Fruit fly (Drosophila melanogaster) whole organism, embryonic: ENCODE data around the gene CG2865.

Experiments used
- CG10274 ChIP-seq: fragments of 200-800 bp; sonication (Bioruptor generic); optimal IDR thresholded peaks from 3 replicates; lab custom pipeline; 2017; ENCODE audit warnings: missing biosample characterization, mild to moderate bottlenecking, missing genetic modification characterization
- CG10462 ChIP-seq: fragments of 200-800 bp; sonication (Bioruptor generic); optimal IDR thresholded peaks from 2 replicates; lab custom pipeline; 2016; ENCODE audit warnings: missing biosample characterization, missing genetic modification characterization
- CG10654 ChIP-seq: fragments of 200-800 bp; sonication (Bioruptor generic); optimal IDR thresholded peaks from 2 replicates; lab custom pipeline; 2016; ENCODE audit warnings: missing biosample characterization, missing genetic modification characterization
- CG12155 ChIP-seq: fragments of 200-800 bp; sonication (Bioruptor generic); optimal IDR thresholded peaks from 3 replicates; lab custom pipeline; 2016; ENCODE audit warnings: missing biosample characterization, missing genetic modification characterization
- CG1233 ChIP-seq: fragments of 200-800 bp; sonication (Bioruptor generic); optimal IDR thresholded peaks from 4 replicates; lab custom pipeline; 2018; ENCODE audit warnings: missing biosample characterization, mild to moderate bottlenecking, missing genetic modification characterization
- CG15479 ChIP-seq: fragments of 200-800 bp; sonication (Bioruptor generic); optimal IDR thresholded peaks from 3 replicates; lab custom pipeline; 2019; ENCODE audit warnings: missing biosample characterization, mild to moderate bottlenecking, missing genetic modification characterization, moderate library complexity
- CG17328 ChIP-seq: fragments of 200-800 bp; sonication (Bioruptor generic); IDR thresholded peaks from 2 replicates; pipeline ENCODE4 v1.3.6; 2022; ENCODE audit warnings: missing biosample characterization, missing genetic modification characterization
- CG18476 ChIP-seq: fragments of 200-800 bp; sonication (Bioruptor generic); optimal IDR thresholded peaks from 2 replicates; lab custom pipeline; 2016; ENCODE audit warnings: missing biosample characterization, mild to moderate bottlenecking, missing genetic modification characterization
- CG2116 ChIP-seq: fragments of 200-800 bp; sonication (Bioruptor generic); optimal IDR thresholded peaks from 3 replicates; lab custom pipeline; 2018; ENCODE audit warnings: missing biosample characterization, mild to moderate bottlenecking, missing genetic modification characterization
- CG2889 ChIP-seq: fragments of 200-800 bp; sonication (Bioruptor generic); IDR thresholded peaks from 3 replicates; pipeline ENCODE4 v1.3.6; 2022; ENCODE audit warnings: missing biosample characterization, missing genetic modification characterization
- CG3163 ChIP-seq: fragments of 200-800 bp; sonication (Bioruptor generic); optimal IDR thresholded peaks from 3 replicates; lab custom pipeline; 2016; ENCODE audit warnings: missing biosample characterization, missing genetic modification characterization
- CG4360 ChIP-seq: fragments of 200-800 bp; sonication (Bioruptor generic); IDR thresholded peaks from 2 replicates; pipeline ENCODE4 v1.3.6; 2022; ENCODE audit warnings: missing biosample characterization, missing genetic modification characterization
- CG5180 ChIP-seq: fragments of 200-800 bp; sonication (Bioruptor generic); optimal IDR thresholded peaks from 3 replicates; lab custom pipeline; 2017; ENCODE audit warnings: missing biosample characterization, missing genetic modification characterization, mild to moderate bottlenecking, moderate library complexity, missing genetic modification reagents
- CG8359 ChIP-seq: fragments of 200-800 bp; sonication (Bioruptor generic); optimal IDR thresholded peaks from 2 replicates; lab custom pipeline; 2017; ENCODE audit warnings: missing biosample characterization, mild to moderate bottlenecking, missing genetic modification characterization, borderline replicate concordance
- CG9932 ChIP-seq: fragments of 200-800 bp; sonication (Bioruptor generic); IDR thresholded peaks from 2 replicates; pipeline ENCODE4 v1.3.6; 2022; ENCODE audit warnings: missing biosample characterization, missing genetic modification characterization
- CTCF ChIP-seq: fragments of 200-800 bp; sonication (Bioruptor generic); optimal IDR thresholded peaks from 2 replicates; lab custom pipeline; 2017; ENCODE audit warnings: missing biosample characterization, mild to moderate bottlenecking, missing genetic modification characterization, moderate library complexity
- CoRest ChIP-seq: fragments of 200-800 bp; sonication (Bioruptor generic); optimal IDR thresholded peaks from 3 replicates; lab custom pipeline; 2018; ENCODE audit warnings: missing biosample characterization, mild to moderate bottlenecking, missing genetic modification characterization, moderate library complexity
- Drgx ChIP-seq: fragments of 200-800 bp; sonication (Bioruptor generic); IDR thresholded peaks from 2 replicates; pipeline ENCODE4 v1.3.6; 2022; ENCODE audit warnings: missing biosample characterization, missing genetic modification characterization
- Ets65A ChIP-seq: fragments of 200-800 bp; sonication (Bioruptor generic); peaks from one replicate; lab custom pipeline; 2016; ENCODE audit warnings: missing biosample characterization, missing genetic modification characterization
- HHEX ChIP-seq: fragments of 200-800 bp; sonication (Bioruptor generic); optimal IDR thresholded peaks from 3 replicates; lab custom pipeline; 2017; ENCODE audit warnings: missing biosample characterization, mild to moderate bottlenecking, missing genetic modification characterization, missing genetic modification reagents
- Hey ChIP-seq: fragments of 200-800 bp; sonication (Bioruptor generic); optimal IDR thresholded peaks from 3 replicates; lab custom pipeline; 2018; ENCODE audit warnings: missing biosample characterization, mild to moderate bottlenecking, missing genetic modification characterization
- Hmr ChIP-seq: fragments of 200-800 bp; sonication (Bioruptor generic); optimal IDR thresholded peaks from 3 replicates; lab custom pipeline; 2017; ENCODE audit warnings: mild to moderate bottlenecking, missing biosample characterization, missing genetic modification reagents, missing genetic modification characterization
- Hr78 ChIP-seq, 2 experiments: fragments of 200-800 bp in 1 of 2; fragments of >200 bp in 1 of 2; sonication (Bioruptor generic) in 1 of 2; optimal IDR thresholded peaks; 2 replicates each; lab custom pipeline; 2017 to 2019; ENCODE audit warnings: missing biosample characterization in 2 of 2, missing genetic modification characterization in 2 of 2, mild to moderate bottlenecking in 1 of 2, moderate library complexity in 1 of 2
- Lhr ChIP-seq: fragments of 200-800 bp; sonication (Bioruptor generic); optimal IDR thresholded peaks from 3 replicates; lab custom pipeline; 2017; ENCODE audit warnings: mild to moderate bottlenecking, missing biosample characterization, missing genetic modification reagents, missing genetic modification characterization
- Med ChIP-seq: fragments of 200-800 bp; sonication (Bioruptor generic); peaks from one replicate; lab custom pipeline; 2016; ENCODE audit warnings: missing biosample characterization, missing genetic modification characterization, mild to moderate bottlenecking, inconsistent platforms, moderate library complexity
- Spps ChIP-seq: fragments of 200-800 bp; sonication (Bioruptor generic); optimal IDR thresholded peaks from 2 replicates; lab custom pipeline; 2018; ENCODE audit warnings: missing biosample characterization, mild to moderate bottlenecking, missing genetic modification characterization
- bsh ChIP-seq, 2 experiments: fragments of 200-800 bp; sonication (Bioruptor generic); optimal IDR thresholded peaks; 2 replicates each; lab custom pipeline; 2017 to 2018; ENCODE audit warnings: mild to moderate bottlenecking in 2 of 2, missing biosample characterization in 2 of 2, missing genetic modification characterization in 2 of 2, moderate library complexity in 1 of 2
- cg ChIP-seq: fragments of 200-800 bp; sonication (Bioruptor generic); optimal IDR thresholded peaks from 3 replicates; lab custom pipeline; 2019; ENCODE audit warnings: missing biosample characterization, mild to moderate bottlenecking, missing genetic modification characterization, moderate library complexity
- chinmo ChIP-seq: fragments of 200-800 bp; sonication (Bioruptor generic); IDR thresholded peaks from 4 replicates; pipeline ENCODE4 v1.3.6; 2022; ENCODE audit warnings: missing biosample characterization, missing genetic modification characterization; ENCODE audit not compliant: partially characterized antibody
- crol ChIP-seq: fragments of 200-800 bp; sonication (Bioruptor generic); IDR thresholded peaks from 2 replicates; pipeline ENCODE4 v1.3.6; 2022; ENCODE audit warnings: missing biosample characterization, missing genetic modification characterization
- da ChIP-seq: fragments of 200-800 bp; sonication (Bioruptor generic); optimal IDR thresholded peaks from 2 replicates; lab custom pipeline; 2016; ENCODE audit warnings: missing biosample characterization, missing genetic modification characterization
- dan ChIP-seq: fragments of 200-800 bp; sonication (Bioruptor generic); IDR thresholded peaks from 2 replicates; pipeline ENCODE4 v1.3.6; 2022; ENCODE audit warnings: missing biosample characterization, missing genetic modification characterization
- eyg ChIP-seq: fragments of 200-800 bp; sonication (Bioruptor generic); optimal IDR thresholded peaks from 3 replicates; lab custom pipeline; 2016; ENCODE audit warnings: missing biosample characterization, missing genetic modification characterization
- gem ChIP-seq: fragments of 200-800 bp; sonication (Bioruptor generic); optimal IDR thresholded peaks from 2 replicates; lab custom pipeline; 2019; ENCODE audit warnings: missing biosample characterization, mild to moderate bottlenecking, missing genetic modification characterization, moderate library complexity
- hth ChIP-seq: fragments of >200 bp; optimal IDR thresholded peaks from 2 replicates; lab custom pipeline; 2017; ENCODE audit warnings: inconsistent platforms
- inv ChIP-seq: fragments of 200-800 bp; sonication (Bioruptor generic); IDR thresholded peaks from 2 replicates; pipeline ENCODE4 v1.3.6; 2022; ENCODE audit warnings: missing biosample characterization, missing genetic modification characterization; ENCODE audit not compliant: partially characterized antibody
- lab ChIP-seq: fragments of 200-800 bp; sonication (Bioruptor generic); optimal IDR thresholded peaks from 3 replicates; lab custom pipeline; 2017; ENCODE audit warnings: missing biosample characterization, missing genetic modification characterization, mild to moderate bottlenecking, moderate library complexity, missing genetic modification reagents
- nom ChIP-seq: fragments of 200-800 bp; sonication (Bioruptor generic); optimal IDR thresholded peaks from 2 replicates; lab custom pipeline; 2017; ENCODE audit warnings: missing biosample characterization, missing genetic modification characterization, mild to moderate bottlenecking, moderate library complexity, missing genetic modification reagents
- oc ChIP-seq: fragments of 200-800 bp; sonication (Bioruptor generic); optimal IDR thresholded peaks from 2 replicates; lab custom pipeline; 2018; ENCODE audit warnings: missing biosample characterization, mild to moderate bottlenecking, missing genetic modification characterization, moderate library complexity
- peb ChIP-seq: fragments of 200-800 bp; sonication (Bioruptor generic); IDR thresholded peaks from 2 replicates; pipeline ENCODE4 v1.3.6; 2022; ENCODE audit warnings: missing biosample characterization, missing genetic modification characterization
- sqz ChIP-seq: fragments of 200-800 bp; sonication (Bioruptor generic); optimal IDR thresholded peaks from 3 replicates; lab custom pipeline; 2018; ENCODE audit warnings: missing biosample characterization, mild to moderate bottlenecking, missing genetic modification characterization
- sr ChIP-seq: fragments of 200-800 bp; sonication (Bioruptor generic); IDR thresholded peaks from 3 replicates; pipeline ENCODE4 v1.3.6; 2022; ENCODE audit warnings: missing biosample characterization, missing genetic modification characterization
- stwl ChIP-seq: fragments of 200-800 bp; sonication (Bioruptor generic); optimal IDR thresholded peaks from 3 replicates; lab custom pipeline; 2018; ENCODE audit warnings: missing biosample characterization, mild to moderate bottlenecking, missing genetic modification characterization, moderate library complexity
- tap ChIP-seq: fragments of 200-800 bp; optimal IDR thresholded peaks from 3 replicates; lab custom pipeline; 2019; ENCODE audit warnings: missing biosample characterization, mild to moderate bottlenecking, missing genetic modification characterization, moderate library complexity
- tll ChIP-seq, 2 experiments: fragments of 200-800 bp in 1 of 2; fragments of >200 bp in 1 of 2; sonication (Bioruptor generic) in 1 of 2; optimal IDR thresholded peaks; 2 replicates each; lab custom pipeline; 2017 to 2019; ENCODE audit warnings: missing biosample characterization in 2 of 2, missing genetic modification characterization in 2 of 2, mild to moderate bottlenecking in 1 of 2, moderate library complexity in 1 of 2
- tup ChIP-seq: fragments of 200-800 bp; sonication (Bioruptor generic); optimal IDR thresholded peaks from 2 replicates; lab custom pipeline; 2016; ENCODE audit warnings: missing biosample characterization, mild to moderate bottlenecking, missing genetic modification characterization, moderate library complexity
- vvl ChIP-seq: fragments of 200-800 bp; sonication (Bioruptor generic); IDR thresholded peaks from 2 replicates; pipeline ENCODE4 v1.3.6; 2022; ENCODE audit warnings: missing biosample characterization, missing genetic modification characterization

Gene CG2865

dm6 chrX:2291023-2291422, 2.2 kb downstream of the CG2865 start:
- TF ChIP-seq Hr78 (GFP tag; optimal IDR thresholded peaks at IDR 0.05; lab: Kevin White, UChicago) (peak in 1 of 2 experiments; percentile 90), Med (GFP tag; lab: Kevin White, UChicago) (peak; percentile 9), CG8359 (GFP tag; lab: Kevin White, UChicago) (no peak), sr (GFP tag; lab: Robert Waterston, UW) (peak; percentile 82)

- no peak for TF ChIP-seq tup (GFP tag; lab: Kevin White, UChicago)
- no peak for TF ChIP-seq tll (GFP tag; optimal IDR thresholded peaks at IDR 0.05; lab: Kevin White, UChicago)
- no peak for TF ChIP-seq CTCF (GFP tag; lab: Kevin White, UChicago)
- 0 out of 4 replicates have a peak, but pooled peaks have one; percentile 27 for TF ChIP-seq chinmo (GFP tag; lab: Robert Waterston, UW)
- no peak for TF ChIP-seq CG12155 (GFP tag; lab: Kevin White, UChicago)
- TF ChIP-seq da (GFP tag; lab: Kevin White, UChicago) = no peak
- TF ChIP-seq peb (GFP tag; lab: Robert Waterston, UW) = no peak
- no peak for TF ChIP-seq CG10462 (GFP tag; lab: Kevin White, UChicago)
- peak; percentile 97 for TF ChIP-seq CG4360 (GFP tag; lab: Robert Waterston, UW)
- TF ChIP-seq Hey (tag; lab: Kevin White, UChicago) = no peak
- no peak for TF ChIP-seq eyg (GFP tag; lab: Kevin White, UChicago)
- no peak for TF ChIP-seq dan (GFP tag; lab: Robert Waterston, UW)
- TF ChIP-seq cg (GFP tag; lab: Kevin White, UChicago) = peak; percentile 9
- no peak for TF ChIP-seq HHEX (GFP tag; lab: Kevin White, UChicago)
- TF ChIP-seq CG1233 = no peak
- no peak for TF ChIP-seq CG10654
- TF ChIP-seq Hmr (GFP tag; lab: Kevin White, UChicago) = no peak
- TF ChIP-seq CG18476 (GFP tag; lab: Kevin White, UChicago) = no peak
- peak in 1 of 2 experiments; percentile 98 for TF ChIP-seq bsh (GFP tag; optimal IDR thresholded peaks at IDR 0.05; lab: Kevin White, UChicago)
- TF ChIP-seq CG2889 (GFP tag; lab: Robert Waterston, UW) = no peak
- peak; percentile 56 for TF ChIP-seq sqz (GFP tag; lab: Kevin White, UChicago)
- TF ChIP-seq nom = peak; percentile 99
- no peak for TF ChIP-seq gem (tag; lab: Kevin White, UChicago)
- TF ChIP-seq CG5180 = no peak
- no peak for TF ChIP-seq CG17328
- TF ChIP-seq Drgx = peak; percentile 90
- TF ChIP-seq CoRest = no peak
- TF ChIP-seq, all 482 proteins: peak for 7
These were observed 4.1 kb downstream of the CG2865 start for dm6 chrX:2289134-2289533.

- TF ChIP-seq CG10274 (no peak), CG3163 (GFP tag; lab: Kevin White, UChicago) (no peak), vvl (0 out of 2 replicates have a peak, but pooled peaks have one; percentile 33), Ets65A (peak; percentile 35), CG9932 (GFP tag; lab: Robert Waterston, UW) (no peak)
These were observed 4.9 kb downstream of the CG2865 start for dm6 chrX:2288327-2288726.

dm6 chrX:2286985-2287384, 6.2 kb downstream of the CG2865 start:
- peak in 1 of 2 experiments; percentile 18 for TF ChIP-seq bsh (GFP tag; optimal IDR thresholded peaks at IDR 0.05; lab: Kevin White, UChicago)
- TF ChIP-seq oc (tag; lab: Kevin White, UChicago) = no peak
- TF ChIP-seq lab (GFP tag; lab: Kevin White, UChicago) = no peak
- no peak for TF ChIP-seq Lhr
- TF ChIP-seq tap (tag; lab: Kevin White, UChicago) = no peak
- no peak for TF ChIP-seq inv
- peak; percentile 75; the same call in 1 of the 4 replicates for TF ChIP-seq chinmo (GFP tag; lab: Robert Waterston, UW)
- TF ChIP-seq CG2116 (GFP tag; lab: Kevin White, UChicago) = no peak
- TF ChIP-seq hth = no peak
- no peak for TF ChIP-seq stwl
- peak; percentile 76 for TF ChIP-seq crol (GFP tag; lab: Robert Waterston, UW)
- TF ChIP-seq Spps (tag; lab: Kevin White, UChicago) = no peak
- no peak for TF ChIP-seq CG15479
- TF ChIP-seq nom = peak; percentile 13
